Worm (Caenorhabditis elegans): ENCODE measurements around the gene srx-47.

srx-47 gene

ce11 chrV:9329245-9329979 lies 20.4 kb upstream of the srx-47 start:
- no peak for TF ChIP-seq cebp-1 (GFP tag; IDR thresholded peaks at IDR 0.05)
- TF ChIP-seq cebp-1 (tag; optimal IDR thresholded peaks at IDR 0.05): peak; percentile 42
- TF ChIP-seq hmg-1.2 (GFP tag; IDR thresholded peaks at IDR 0.05): 0 out of 2 replicates have a peak, but pooled peaks have one; percentile 4
- no peak for TF ChIP-seq ztf-3 (GFP tag; optimal IDR thresholded peaks at IDR 0.05)

DNA sequence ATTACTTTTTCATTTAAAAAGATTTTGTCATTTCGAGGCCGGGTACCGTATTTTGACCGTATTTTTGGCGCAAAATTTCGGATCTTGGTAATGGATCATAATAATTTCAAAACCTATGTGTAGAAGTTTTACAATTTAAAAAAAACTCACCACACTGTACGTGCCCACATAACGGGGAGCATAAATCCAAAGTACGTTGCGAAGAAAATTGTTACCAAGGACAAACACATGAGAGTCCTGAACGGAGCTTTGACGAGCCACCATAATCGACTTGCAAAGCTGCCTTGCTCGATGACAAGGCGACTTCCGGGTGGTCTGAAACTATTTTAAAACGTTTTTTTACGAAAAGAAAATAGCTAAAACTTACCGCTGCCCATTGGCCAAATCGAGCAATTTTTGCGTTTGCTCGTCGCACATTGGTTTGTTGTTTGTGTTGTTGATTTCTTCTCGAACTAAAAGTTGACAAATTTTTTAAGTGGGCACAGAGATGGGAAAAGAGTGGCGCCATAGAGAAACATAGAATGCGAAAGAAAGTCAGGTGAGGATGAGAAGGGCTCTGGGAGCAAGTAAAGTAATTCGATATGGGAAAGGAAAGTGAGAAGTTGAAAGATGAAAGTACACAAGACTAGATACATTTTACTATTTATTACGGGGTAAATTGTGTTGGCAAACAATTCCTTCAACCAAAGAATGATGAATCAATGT lies 17.0 kb upstream of the srx-47 start:
- no peak for TF ChIP-seq rcor-1 (GFP tag; IDR thresholded peaks at IDR 0.05)
- no peak for TF ChIP-seq hrde-1 (tag; optimal IDR thresholded peaks at IDR 0.05; ENCODE audit: borderline replicate concordance)

DNA sequence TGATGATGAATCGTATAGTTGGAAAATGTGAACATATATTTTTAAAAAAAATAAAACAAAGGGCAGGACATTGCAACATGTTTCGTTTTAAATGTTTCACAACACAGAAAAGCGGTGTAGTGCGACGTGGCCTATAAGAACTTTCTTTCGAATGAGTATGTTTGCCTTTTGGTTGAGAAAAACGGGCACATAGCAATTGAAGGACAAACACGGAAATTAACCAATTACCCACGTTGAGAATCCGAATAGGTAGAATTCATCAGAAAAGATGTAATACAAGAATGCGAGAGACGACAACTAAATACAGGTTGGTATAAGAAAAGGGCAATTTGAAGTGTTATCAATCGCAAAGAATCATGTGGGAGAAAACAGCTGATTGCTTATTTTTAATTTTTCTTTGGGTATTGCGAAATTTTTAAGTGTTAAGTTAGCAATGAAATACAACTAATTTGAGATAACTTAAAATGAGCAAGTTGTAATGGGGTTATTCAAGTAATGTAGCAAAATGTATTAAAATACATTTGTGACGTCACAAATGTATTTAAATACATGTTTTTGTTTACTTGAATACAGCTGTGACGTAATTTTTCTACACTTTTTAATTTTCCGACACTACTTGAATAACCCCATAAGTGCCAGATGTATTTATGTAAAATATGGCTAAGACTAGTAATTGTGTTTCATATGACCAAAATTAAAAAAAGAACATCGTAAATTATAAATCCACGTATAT lies 16.3 kb upstream of the srx-47 start, which contains the start of gene acl-14:
Gene acl-14, minus strand, starts transcription at position 316 of the 733 bp plus-strand sequence.
- TF ChIP-seq ztf-6 (GFP tag; IDR thresholded peaks at IDR 0.05) (no peak), madf-10 (tag; optimal IDR thresholded peaks at IDR 0.05) (no peak), B0019.2 (GFP tag; conservative IDR thresholded peaks at IDR 0.05) (no peak), cebp-1 (GFP tag; IDR thresholded peaks at IDR 0.05) (peak; percentile 96), cebp-1 (tag; optimal IDR thresholded peaks at IDR 0.05) (peak; percentile 97), ZK185.1 (tag; optimal IDR thresholded peaks at IDR 0.05; ENCODE audit: poor library complexity, severe bottlenecking) (no peak), lin-26 (GFP tag; IDR thresholded peaks at IDR 0.05) (0 out of 2 replicates have a peak, but pooled peaks have one; percentile 15), snpc-1.3 (tag; optimal IDR thresholded peaks at IDR 0.05; ENCODE audit: insufficient read depth) (no peak), somi-1 (GFP tag; optimal IDR thresholded peaks at IDR 0.05) (no peak), Y95B8A.8 (GFP tag; IDR thresholded peaks at IDR 0.05) (no peak), F52B5.7 (tag; optimal IDR thresholded peaks at IDR 0.05) (no peak), lsl-1 (GFP tag; optimal IDR thresholded peaks at IDR 0.05) (no peak), ceh-79 (tag; optimal IDR thresholded peaks at IDR 0.05) (no peak), nfya-1 (tag; optimal IDR thresholded peaks at IDR 0.05; ENCODE audit: borderline replicate concordance, insufficient read depth) (no peak), ama-1 (optimal IDR thresholded peaks at IDR 0.05) (no peak), ama-1 (GFP tag; optimal IDR thresholded peaks at IDR 0.05) (no peak)

- TF ChIP-seq egl-44 (GFP tag; IDR thresholded peaks at IDR 0.05) (peak; percentile 30; the same call in 1 of the 2 replicates), attf-3 (GFP tag; conservative IDR thresholded peaks at IDR 0.05) (peak; percentile 76), nhr-80 (tag; optimal IDR thresholded peaks at IDR 0.05) (peak; percentile 72), atf-7 (tag; optimal IDR thresholded peaks at IDR 0.05) (peak; percentile 4), snpc-4 (GFP tag; optimal IDR thresholded peaks at IDR 0.05) (no peak), snpc-4 (tag; optimal IDR thresholded peaks at IDR 0.05) (peak in 1 of 4 experiments; percentile 33), ccch-3 (GFP tag; optimal IDR thresholded peaks at IDR 0.05) (no peak), rec-8 (tag; optimal IDR thresholded peaks at IDR 0.05) (no peak), unc-62 (GFP tag; optimal IDR thresholded peaks at IDR 0.05) (peak; percentile 75)
Measured at ce11 chrV:9334216-9334615, 15.6 kb upstream of the srx-47 start, which contains the start of gene ucp-4. TSS of gene ucp-4 (plus strand) at chrV:9334298.

Measured in whole organism, young adult.